Worm (Caenorhabditis elegans): ENCODE measurements around the gene pde-2.

DNA sequence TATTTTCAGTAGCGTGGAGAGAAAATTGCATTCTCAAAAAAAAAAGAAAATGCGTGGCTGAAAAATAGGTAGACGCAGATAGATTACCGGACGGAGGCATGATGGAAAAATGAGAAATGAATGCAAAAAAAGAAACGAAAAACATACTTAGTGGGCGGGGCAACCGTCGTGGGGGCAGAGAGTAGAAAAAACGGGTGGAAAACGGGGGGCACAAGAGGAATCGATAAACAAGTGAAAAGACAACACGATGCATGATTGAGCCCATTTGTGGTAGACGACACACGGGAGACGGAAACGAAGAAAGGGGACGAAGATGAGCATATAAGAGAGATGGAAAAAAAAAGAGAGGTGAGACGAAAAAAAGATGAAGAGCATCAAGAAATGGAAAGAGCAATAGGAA is 6.8 kb upstream of the pde-2 start:
- no peak for TF ChIP-seq pag-3 (tag; optimal IDR thresholded peaks at IDR 0.05; ENCODE audit: borderline replicate concordance)
- no peak for TF ChIP-seq C08G9.2 (tag; optimal IDR thresholded peaks at IDR 0.05)
- TF ChIP-seq C38D4.7 (GFP tag; optimal IDR thresholded peaks at IDR 0.05), result no peak
- no peak for TF ChIP-seq npax-4 (tag; optimal IDR thresholded peaks at IDR 0.05)
- no peak for TF ChIP-seq ahr-1 (tag; optimal IDR thresholded peaks at IDR 0.05)
- no peak for TF ChIP-seq elt-2 (tag; optimal IDR thresholded peaks at IDR 0.05)
- TF ChIP-seq fkh-10 (GFP tag; optimal IDR thresholded peaks at IDR 0.05), result no peak
- TF ChIP-seq unc-55 (GFP tag; optimal IDR thresholded peaks at IDR 0.05), result no peak
- no peak for TF ChIP-seq eyg-1 (tag; optimal IDR thresholded peaks at IDR 0.05)
